Fruit fly (Drosophila melanogaster) whole organism, larva: ENCODE data around the gene CG33640.

ENCODE experiments used
- noc ChIP-seq: fragments of 200-800 bp; sonication (Bioruptor generic); optimal IDR thresholded peaks from 3 replicates; lab custom pipeline; 2019; ENCODE audit warnings: missing biosample characterization, mild to moderate bottlenecking, missing genetic modification characterization, moderate library complexity

CG33640 gene

dm6 chr2L:13554547-13555159, 27.0 kb downstream of the CG33640 start:
- no peak for TF ChIP-seq noc (tag; lab: Kevin White, UChicago)

dm6 chr2L:13555397-13555796, 27.8 kb downstream of the CG33640 start:
- TF ChIP-seq noc (tag; lab: Kevin White, UChicago) = no peak

- TF ChIP-seq noc (tag; lab: Kevin White, UChicago) = no peak
These were observed 41.3 kb downstream of the CG33640 start for dm6 chr2L:13568938-13569337.

dm6 chr2L:13570016-13570415, 42.4 kb downstream of the CG33640 start:
- TF ChIP-seq noc (tag; lab: Kevin White, UChicago) = no peak

dm6 chr2L:13570982-13571426, 43.4 kb downstream of the CG33640 start:
- no peak for TF ChIP-seq noc (tag; lab: Kevin White, UChicago)

dm6 chr2L:13571791-13572451, 44.3 kb downstream of the CG33640 start:
- TF ChIP-seq noc (tag; lab: Kevin White, UChicago) = no peak
